Worm (Caenorhabditis elegans): ENCODE results near the gene C37C3.10.

The C37C3.10 gene

DNA sequence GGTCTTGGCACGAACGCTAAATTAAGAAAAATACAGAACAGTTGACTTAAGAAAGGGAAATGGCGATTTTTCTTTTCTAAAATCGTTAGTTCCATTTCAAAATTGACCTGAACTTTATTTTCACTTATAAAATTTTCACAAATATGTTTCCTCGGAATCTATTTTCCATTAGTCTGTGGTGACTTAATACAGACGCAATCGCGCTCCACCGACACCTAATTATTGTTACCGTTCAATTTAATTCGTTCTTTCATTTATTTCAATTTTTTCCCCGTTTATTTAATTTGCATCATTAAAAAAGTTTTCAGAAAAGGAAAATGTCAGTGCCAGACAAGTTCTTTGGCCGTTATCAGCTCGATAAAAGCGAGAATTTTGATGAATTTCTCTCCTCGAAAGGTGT is 42.6 kb downstream of the C37C3.10 start, which contains the start of gene lbp-4 (continued):
- TF ChIP-seq zip-5 (tag; optimal IDR thresholded peaks at IDR 0.05) (peak; percentile 2), npax-4 (tag; optimal IDR thresholded peaks at IDR 0.05) (no peak), pha-2 (tag; optimal IDR thresholded peaks at IDR 0.05) (no peak), ceh-31 (tag; optimal IDR thresholded peaks at IDR 0.05) (peak; percentile 92), fkh-6 (tag; optimal IDR thresholded peaks at IDR 0.05) (no peak), pag-3 (tag; optimal IDR thresholded peaks at IDR 0.05; ENCODE audit: borderline replicate concordance) (no peak), C08G9.2 (tag; optimal IDR thresholded peaks at IDR 0.05) (peak; percentile 57), syd-9 (tag; optimal IDR thresholded peaks at IDR 0.05) (no peak)

DNA sequence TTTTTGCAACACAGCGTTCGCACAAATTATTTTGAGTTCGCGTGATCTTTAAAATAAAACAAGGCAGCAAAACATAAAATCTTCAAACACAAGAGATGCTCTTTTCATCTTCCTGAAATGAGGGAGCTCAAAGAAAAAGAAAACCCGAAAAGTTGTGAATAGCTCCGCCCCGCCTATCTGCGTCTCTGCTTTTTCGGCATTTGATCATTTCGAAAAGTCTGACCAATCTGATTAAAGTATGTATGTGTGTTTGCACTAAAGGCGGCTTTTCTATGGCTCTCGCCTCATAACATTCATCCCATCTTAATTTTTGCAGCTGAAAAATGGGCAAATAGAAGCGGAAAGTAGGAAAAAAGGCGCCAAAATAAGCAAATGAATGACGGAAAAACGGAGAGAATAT is 43.3 kb downstream of the C37C3.10 start:
- TF ChIP-seq hlh-15 (tag; optimal IDR thresholded peaks at IDR 0.05) (no peak), unc-3 (GFP tag; conservative IDR thresholded peaks at IDR 0.05) (no peak), unc-3 (tag; optimal IDR thresholded peaks at IDR 0.05) (no peak), sox-4 (tag; optimal IDR thresholded peaks at IDR 0.05) (no peak), unc-42 (tag; optimal IDR thresholded peaks at IDR 0.05) (peak; percentile 74)

DNA sequence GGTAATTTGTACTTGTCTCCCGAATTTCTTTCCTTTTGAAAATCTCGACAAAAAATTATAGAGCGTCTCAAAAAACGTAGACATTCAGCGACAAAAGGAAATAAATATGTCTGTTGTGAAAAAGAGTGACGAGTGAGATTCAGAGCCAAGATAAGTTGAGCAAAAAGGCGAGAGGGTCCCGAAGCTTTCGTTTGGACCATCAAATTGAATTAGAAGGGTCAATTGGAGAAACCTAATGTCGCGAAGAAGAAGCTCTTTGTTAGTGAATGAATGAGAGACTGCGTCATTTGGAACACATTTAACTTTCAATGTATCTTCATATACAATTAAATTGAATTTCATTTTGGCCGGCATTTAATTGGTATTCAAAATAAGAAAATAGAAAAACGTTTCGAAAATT is 46.4 kb downstream of the C37C3.10 start:
- TF ChIP-seq unc-42 (tag; optimal IDR thresholded peaks at IDR 0.05), result peak; percentile 95
- TF ChIP-seq sdc-2 (tag; optimal IDR thresholded peaks at IDR 0.05), result no peak

DNA sequence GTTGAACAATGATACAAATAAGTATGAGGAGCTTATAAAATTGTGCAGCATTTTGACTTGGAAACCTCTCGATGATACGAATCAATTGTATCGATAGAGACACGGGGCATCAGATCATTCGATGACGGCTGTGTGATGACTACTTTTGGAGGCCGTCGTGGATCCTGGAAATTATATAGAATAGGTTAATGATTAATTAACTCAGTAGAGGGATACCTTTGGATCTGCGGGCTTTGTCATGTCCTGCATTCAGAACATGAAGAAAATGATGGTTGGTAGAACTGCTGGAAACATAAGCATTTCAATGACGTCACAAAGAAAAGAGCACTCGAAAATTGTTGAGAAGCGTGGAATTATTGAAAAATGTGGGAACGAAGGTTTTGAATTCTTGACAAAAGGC is 48.3 kb downstream of the C37C3.10 start, which contains the start of gene ZK742.6:
Gene ZK742.6, minus strand, starts transcription at position 342 of the 400 bp plus-strand sequence.
- TF ChIP-seq ets-4 (tag; optimal IDR thresholded peaks at IDR 0.05), result no peak
- no peak for TF ChIP-seq F13H6.1 (tag; optimal IDR thresholded peaks at IDR 0.05)
- no peak for TF ChIP-seq ceh-30 (tag; optimal IDR thresholded peaks at IDR 0.05)
- TF ChIP-seq ceh-24 (tag; optimal IDR thresholded peaks at IDR 0.05), result no peak
- no peak for TF ChIP-seq zip-5 (tag; optimal IDR thresholded peaks at IDR 0.05)
- no peak for TF ChIP-seq pha-2 (tag; optimal IDR thresholded peaks at IDR 0.05)
- no peak for TF ChIP-seq elt-2 (tag; optimal IDR thresholded peaks at IDR 0.05)
- TF ChIP-seq unc-55 (GFP tag; optimal IDR thresholded peaks at IDR 0.05), result no peak
- TF ChIP-seq ahr-1 (tag; optimal IDR thresholded peaks at IDR 0.05), result no peak
- no peak for TF ChIP-seq eyg-1 (tag; optimal IDR thresholded peaks at IDR 0.05)
- no peak for TF ChIP-seq C08G9.2 (tag; optimal IDR thresholded peaks at IDR 0.05)
